Fruit fly (Drosophila melanogaster) whole organism, prepupa: Measurements from ENCODE around the gene CG3402.

Source experiments
- CG11762 ChIP-seq: fragments of 200-800 bp; sonication (Bioruptor generic); optimal IDR thresholded peaks from 3 replicates; lab custom pipeline; 2016; ENCODE audit warnings: missing biosample characterization, missing genetic modification characterization; ENCODE audit not compliant: insufficient read depth
- CG15336 ChIP-seq: fragments of 200-800 bp; sonication (Bioruptor generic); IDR thresholded peaks from 2 replicates; pipeline ENCODE4 v1.3.6; 2022; ENCODE audit warnings: missing biosample characterization, missing genetic modification characterization
- CG16779 ChIP-seq: fragments of 200-800 bp; sonication (Bioruptor generic); optimal IDR thresholded peaks from 3 replicates; lab custom pipeline; 2017; ENCODE audit warnings: missing biosample characterization, mild to moderate bottlenecking, missing genetic modification characterization
- CG4318 ChIP-seq: fragments of 200-800 bp; sonication (Bioruptor generic); optimal IDR thresholded peaks from 3 replicates; lab custom pipeline; 2017; ENCODE audit warnings: missing biosample characterization, mild to moderate bottlenecking, missing genetic modification characterization
- CG6276 ChIP-seq: fragments of 200-800 bp; sonication (Bioruptor generic); optimal IDR thresholded peaks from 2 replicates; lab custom pipeline; 2017; ENCODE audit warnings: missing biosample characterization, mild to moderate bottlenecking, missing genetic modification characterization
- CG8319 ChIP-seq: fragments of 200-800 bp; sonication (Bioruptor generic); optimal IDR thresholded peaks from 3 replicates; lab custom pipeline; 2016; ENCODE audit warnings: missing biosample characterization, missing genetic modification characterization
- CG8632 ChIP-seq: fragments of 200-800 bp; sonication (Bioruptor generic); optimal IDR thresholded peaks from 3 replicates; lab custom pipeline; 2016; ENCODE audit warnings: missing biosample characterization, missing genetic modification characterization
- Eip78C ChIP-seq: fragments of 200-800 bp; sonication (Bioruptor generic); peaks from one replicate; lab custom pipeline; 2016; ENCODE audit warnings: missing biosample characterization, missing genetic modification characterization
- Met ChIP-seq: fragments of 200-800 bp; sonication (Bioruptor generic); optimal IDR thresholded peaks from 3 replicates; lab custom pipeline; 2016; ENCODE audit warnings: missing biosample characterization, missing genetic modification characterization
- Sox102F ChIP-seq: fragments of 200-800 bp; sonication (Bioruptor generic); optimal IDR thresholded peaks from 2 replicates; lab custom pipeline; 2016; ENCODE audit warnings: missing biosample characterization, mild to moderate bottlenecking, missing genetic modification characterization
- Sox15 ChIP-seq: fragments of 200-800 bp; sonication (Bioruptor generic); optimal IDR thresholded peaks from 3 replicates; lab custom pipeline; 2016; ENCODE audit warnings: missing biosample characterization, missing genetic modification characterization
- esn ChIP-seq: fragments of 200-800 bp; sonication (Bioruptor generic); optimal IDR thresholded peaks from 2 replicates; lab custom pipeline; 2016; ENCODE audit warnings: missing biosample characterization, mild to moderate bottlenecking, missing genetic modification characterization, moderate library complexity
- fkh ChIP-seq: fragments of 200-800 bp; sonication (Bioruptor generic); optimal IDR thresholded peaks from 3 replicates; lab custom pipeline; 2017; ENCODE audit warnings: missing biosample characterization, mild to moderate bottlenecking, missing genetic modification characterization, moderate library complexity
- svp ChIP-seq: fragments of 200-800 bp; sonication (Bioruptor generic); peaks from one replicate; lab custom pipeline; 2016; ENCODE audit warnings: missing biosample characterization, missing genetic modification characterization

DNA sequence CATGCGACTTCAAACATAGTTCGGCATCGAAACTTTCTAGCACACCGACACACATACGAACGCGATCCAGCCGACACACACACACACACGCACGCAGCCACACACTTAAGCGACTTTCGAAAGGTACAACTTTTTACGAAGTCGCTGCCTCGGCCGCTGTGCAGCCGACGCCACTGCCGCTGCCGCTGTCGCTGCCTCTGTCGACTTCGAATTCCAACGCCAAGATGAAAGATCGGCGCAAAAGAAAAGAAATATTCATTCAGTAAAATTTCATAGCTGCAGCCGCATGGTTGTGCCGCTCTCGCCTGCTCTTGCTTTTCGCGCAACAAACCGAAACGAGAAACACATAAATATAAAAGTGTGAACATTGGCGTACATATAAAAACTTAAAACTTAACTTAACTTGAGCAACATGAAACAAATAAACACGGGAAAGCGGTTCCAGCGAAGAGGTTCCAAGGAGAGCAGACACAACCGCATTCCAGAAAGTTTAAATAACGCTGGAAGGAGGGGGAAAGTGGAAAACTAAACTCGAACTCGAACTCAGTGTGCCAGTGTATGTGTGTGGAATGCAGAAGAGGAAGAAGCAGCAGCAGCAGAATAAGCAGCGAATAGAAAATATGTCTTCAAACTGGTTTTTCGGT is 13.1 kb downstream of the CG3402 start:
- TF ChIP-seq Met (no peak), svp (GFP tag; lab: Kevin White, UChicago) (peak; percentile 39), CG8632 (GFP tag; lab: Kevin White, UChicago) (no peak), Eip78C (GFP tag; lab: Kevin White, UChicago) (peak; percentile 41), CG15336 (GFP tag; lab: Robert Waterston, UW) (no peak), CG6276 (peak; percentile 18), CG11762 (no peak), CG16779 (tag; lab: Kevin White, UChicago) (no peak), CG8319 (GFP tag; lab: Kevin White, UChicago) (no peak), Sox15 (no peak), Sox102F (GFP tag; lab: Kevin White, UChicago) (no peak), esn (GFP tag; lab: Kevin White, UChicago) (no peak), CG4318 (no peak), fkh (no peak)
